Worm (Caenorhabditis elegans) whole organism, L4/young adult: ENCODE data around the gene col-8.
A peak's percentile ranks its signal among the peaks of the same experiment; 100 is the strongest.

Experiments
- W03F9.2 ChIP-seq: fragments of 150-350 bp; optimal IDR thresholded peaks from 2 replicates; lab custom pipeline; 2014; ENCODE audit warnings: missing biosample characterization, missing genetic modification characterization
- dao-5 ChIP-seq: sonication (generic microtip); optimal IDR thresholded peaks from 2 replicates; lab custom pipeline; 2016; ENCODE audit warnings: missing genotype, missing genetic modification characterization, moderate library complexity, missing compliant biosample characterization

DNA sequence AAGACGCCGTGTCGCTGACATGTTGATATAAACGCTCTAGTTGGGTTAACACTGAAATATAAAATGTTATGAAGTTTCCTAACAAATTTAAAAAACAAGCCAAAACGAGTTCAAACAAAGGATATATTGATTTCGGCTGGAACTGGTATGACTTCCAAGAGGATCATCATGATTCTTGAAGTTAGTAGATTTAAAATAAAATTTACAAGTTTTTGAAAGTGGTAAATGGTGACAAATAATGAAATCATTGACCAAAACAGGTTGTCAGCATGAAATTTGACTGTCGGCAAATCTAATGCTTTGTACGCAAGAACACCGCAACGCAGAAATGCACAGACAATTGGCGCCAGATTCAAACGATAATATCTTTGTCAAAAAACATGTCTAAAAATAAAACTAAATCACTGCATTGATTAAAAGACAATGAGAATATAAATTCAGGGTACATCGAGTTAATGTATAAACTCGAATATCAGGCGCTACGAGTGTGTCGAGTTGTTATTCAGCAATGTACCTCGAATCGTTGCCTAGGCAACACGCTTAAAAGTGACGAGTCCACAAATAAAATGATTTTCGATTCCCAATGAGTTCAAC is 48.2 kb upstream of the col-8 start, which contains the start of the genes ubc-18 and R01H2.8:
- TF ChIP-seq dao-5 (tag; lab: Kevin White, UChicago) (no peak), W03F9.2 (tag; lab: Kevin White, UChicago) (peak; percentile 34)
